Worm (Caenorhabditis elegans): ENCODE results near the gene tdc-1.

The tdc-1 gene

DNA sequence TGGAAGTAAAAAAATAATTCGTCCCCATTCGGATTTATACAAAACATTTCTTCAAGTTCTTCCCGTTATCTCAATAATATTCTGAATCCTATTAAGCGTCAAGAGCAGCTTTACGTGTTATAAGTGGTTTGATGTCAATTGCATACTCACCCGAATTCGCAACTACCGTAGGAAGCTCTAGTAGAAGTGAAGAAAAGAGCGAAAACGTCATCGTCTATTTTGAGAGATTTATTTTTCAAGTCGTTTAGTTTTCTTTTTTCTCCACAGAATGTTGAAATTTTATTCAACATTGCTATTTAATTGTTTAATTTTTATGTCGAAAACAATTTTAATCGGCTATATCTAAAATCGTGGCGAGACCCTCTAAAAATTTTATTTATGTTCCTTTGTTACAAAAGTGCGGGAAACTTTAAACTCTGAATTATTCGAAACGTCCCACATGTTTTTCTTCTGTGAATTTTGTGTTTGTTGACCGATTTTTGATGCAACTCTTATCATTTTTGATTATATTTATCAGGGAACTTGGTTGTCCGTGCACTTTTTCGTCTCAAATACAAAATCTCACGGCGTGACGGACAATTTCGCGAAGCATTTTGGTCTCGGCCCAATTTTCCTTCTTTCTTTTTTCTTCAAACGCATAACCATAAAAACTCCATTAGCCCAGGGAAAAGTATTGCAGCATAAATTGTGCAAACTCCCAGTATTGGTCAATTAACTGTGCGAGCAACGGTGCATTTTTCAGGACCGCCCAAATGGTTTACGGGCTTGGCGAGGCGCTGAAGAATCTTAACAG is at the start of gene tdc-1:
TSS of gene tdc-1 (plus strand) at position 743 of the 793 bp plus-strand sequence.
- no peak for TF ChIP-seq egl-27 (tag; optimal IDR thresholded peaks at IDR 0.05)
- no peak for TF ChIP-seq nhr-43 (tag; optimal IDR thresholded peaks at IDR 0.05; ENCODE audit: poor library complexity, severe bottlenecking)
- no peak for TF ChIP-seq ZK546.5 (tag; optimal IDR thresholded peaks at IDR 0.05)
- TF ChIP-seq nhr-67 (tag; optimal IDR thresholded peaks at IDR 0.05): no peak
- no peak for TF ChIP-seq unc-39 (tag; optimal IDR thresholded peaks at IDR 0.05)
- no peak for TF ChIP-seq mml-1 (tag; optimal IDR thresholded peaks at IDR 0.05)
- no peak for TF ChIP-seq elt-1 (tag; optimal IDR thresholded peaks at IDR 0.05)
- TF ChIP-seq ceh-16 (tag; optimal IDR thresholded peaks at IDR 0.05): no peak
- no peak for TF ChIP-seq mdl-1 (tag; optimal IDR thresholded peaks at IDR 0.05)
- no peak for TF ChIP-seq R02D3.7 (tag; optimal IDR thresholded peaks at IDR 0.05)
- TF ChIP-seq elt-2 (tag; optimal IDR thresholded peaks at IDR 0.05): no peak

DNA sequence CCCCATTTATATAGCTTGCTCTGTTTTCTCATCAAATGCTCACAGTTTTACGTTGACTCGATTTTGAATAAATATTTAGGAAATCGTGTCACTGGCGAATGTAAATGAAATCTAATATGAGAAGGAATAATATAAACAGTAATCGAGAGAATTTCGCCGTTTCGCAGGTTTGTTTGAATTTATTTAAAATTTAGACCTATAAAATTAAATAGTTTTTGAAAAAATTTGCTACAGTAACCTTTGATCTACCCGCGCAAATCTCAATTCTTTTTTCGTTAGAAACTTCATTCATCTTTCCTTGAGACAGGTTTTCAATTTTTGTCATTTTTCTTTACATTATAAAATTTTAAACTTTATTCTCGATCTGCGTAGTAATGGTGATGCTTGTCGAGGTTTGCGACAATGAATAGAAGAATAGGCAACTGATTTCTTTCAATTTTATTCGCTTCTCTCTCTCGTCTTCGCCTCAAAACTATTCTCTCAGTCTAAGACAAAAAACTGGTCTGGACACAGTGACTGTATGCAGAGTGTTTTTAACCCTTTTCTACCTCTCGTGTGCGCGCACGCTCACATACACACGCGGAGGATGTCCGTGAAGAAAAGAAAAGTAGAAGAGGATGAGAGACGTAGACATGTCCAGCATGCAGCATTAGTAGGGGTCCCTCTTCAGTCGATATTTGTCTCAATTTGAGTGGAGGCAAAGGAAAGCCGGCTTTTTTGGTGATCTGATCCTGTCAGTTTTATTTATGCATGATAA is 47.9 kb upstream of the tdc-1 start, which contains the start of gene dab-1:
TSS of gene dab-1 (plus strand) at position 78 of the 757 bp plus-strand sequence.
- TF ChIP-seq nhr-23 (tag; optimal IDR thresholded peaks at IDR 0.05) (peak; percentile 40), hmg-11 (tag; optimal IDR thresholded peaks at IDR 0.05) (peak; percentile 50), ZK546.5 (tag; optimal IDR thresholded peaks at IDR 0.05) (no peak), nfya-1 (tag; optimal IDR thresholded peaks at IDR 0.05; ENCODE audit: insufficient read depth) (peak; percentile 1), pha-4 (tag; optimal IDR thresholded peaks at IDR 0.05) (peak; percentile 4), mdl-1 (tag; optimal IDR thresholded peaks at IDR 0.05) (peak; percentile 15), ama-1 (optimal IDR thresholded peaks at IDR 0.05) (peak; percentile 31), snpc-4 (tag; optimal IDR thresholded peaks at IDR 0.05) (peak; percentile 8), nhr-25 (tag; optimal IDR thresholded peaks at IDR 0.05) (peak; percentile 88), ceh-9 (tag; optimal IDR thresholded peaks at IDR 0.05) (no peak)

DNA sequence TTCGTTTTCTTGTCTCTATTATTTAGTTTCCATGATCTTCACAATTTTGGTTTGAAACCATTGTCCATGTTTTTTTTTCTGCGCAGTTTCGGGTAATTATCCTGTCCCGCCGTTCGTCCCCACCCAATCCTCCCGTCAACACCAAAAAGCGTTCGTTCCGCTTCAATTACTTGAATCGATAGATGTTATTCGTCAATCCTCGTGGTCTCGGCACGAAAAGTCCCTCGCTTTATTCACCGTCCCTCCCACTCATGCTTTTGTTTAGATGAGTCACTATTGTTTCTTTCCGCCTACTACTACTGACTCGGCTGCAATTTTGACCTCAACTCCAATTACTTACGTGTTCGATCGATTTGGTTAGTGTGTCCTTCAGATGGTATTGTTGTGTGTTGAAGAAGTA is 47.0 kb upstream of the tdc-1 start:
- TF ChIP-seq nhr-25 (tag; optimal IDR thresholded peaks at IDR 0.05): peak; percentile 43
- no peak for TF ChIP-seq fkh-10 (GFP tag; optimal IDR thresholded peaks at IDR 0.05)

DNA sequence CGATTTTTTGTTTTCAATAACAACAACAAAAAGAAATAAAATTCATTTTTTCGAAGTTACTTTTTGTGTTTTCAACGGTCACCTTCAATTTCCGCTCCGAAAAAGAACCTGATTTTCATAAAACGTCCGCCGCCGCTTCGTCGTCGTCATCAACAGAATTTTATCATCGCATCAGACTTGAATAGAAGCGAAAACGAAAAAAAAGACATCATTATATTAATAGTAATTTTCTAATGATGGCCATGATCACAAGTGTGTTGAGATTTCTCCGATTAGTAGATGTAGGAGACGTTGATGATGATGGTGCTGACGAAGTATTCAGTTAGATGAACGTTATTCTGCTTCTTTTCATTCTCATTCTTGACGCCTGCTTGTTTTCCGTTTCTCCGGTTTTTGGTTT is 46.5 kb upstream of the tdc-1 start:
- TF ChIP-seq nhr-25 (tag; optimal IDR thresholded peaks at IDR 0.05): no peak
- TF ChIP-seq aly-2 (tag; optimal IDR thresholded peaks at IDR 0.05): no peak
- TF ChIP-seq fkh-2 (tag; optimal IDR thresholded peaks at IDR 0.05): no peak
- no peak for TF ChIP-seq mml-1 (tag; optimal IDR thresholded peaks at IDR 0.05)
- TF ChIP-seq fkh-10 (GFP tag; optimal IDR thresholded peaks at IDR 0.05): no peak
- TF ChIP-seq ama-1 (optimal IDR thresholded peaks at IDR 0.05): no peak
- TF ChIP-seq nhr-77 (tag; optimal IDR thresholded peaks at IDR 0.05): no peak
- TF ChIP-seq lin-39 (tag; optimal IDR thresholded peaks at IDR 0.05): no peak
- TF ChIP-seq ZK546.5 (tag; optimal IDR thresholded peaks at IDR 0.05): no peak
- TF ChIP-seq nhr-23 (tag; optimal IDR thresholded peaks at IDR 0.05): no peak
- no peak for TF ChIP-seq nhr-28 (tag; optimal IDR thresholded peaks at IDR 0.05)
- no peak for TF ChIP-seq ceh-9 (tag; optimal IDR thresholded peaks at IDR 0.05)
- TF ChIP-seq elt-1 (tag; optimal IDR thresholded peaks at IDR 0.05): no peak
- TF ChIP-seq fos-1 (tag; optimal IDR thresholded peaks at IDR 0.05): no peak
- TF ChIP-seq nhr-67 (tag; optimal IDR thresholded peaks at IDR 0.05): no peak
- no peak for TF ChIP-seq nhr-237 (tag; optimal IDR thresholded peaks at IDR 0.05)
- no peak for TF ChIP-seq sea-2 (GFP tag; optimal IDR thresholded peaks at IDR 0.05)
- TF ChIP-seq ceh-82 (tag; optimal IDR thresholded peaks at IDR 0.05): no peak
- no peak for TF ChIP-seq ceh-16 (tag; optimal IDR thresholded peaks at IDR 0.05)
- TF ChIP-seq tbx-2 (tag; optimal IDR thresholded peaks at IDR 0.05): no peak

DNA sequence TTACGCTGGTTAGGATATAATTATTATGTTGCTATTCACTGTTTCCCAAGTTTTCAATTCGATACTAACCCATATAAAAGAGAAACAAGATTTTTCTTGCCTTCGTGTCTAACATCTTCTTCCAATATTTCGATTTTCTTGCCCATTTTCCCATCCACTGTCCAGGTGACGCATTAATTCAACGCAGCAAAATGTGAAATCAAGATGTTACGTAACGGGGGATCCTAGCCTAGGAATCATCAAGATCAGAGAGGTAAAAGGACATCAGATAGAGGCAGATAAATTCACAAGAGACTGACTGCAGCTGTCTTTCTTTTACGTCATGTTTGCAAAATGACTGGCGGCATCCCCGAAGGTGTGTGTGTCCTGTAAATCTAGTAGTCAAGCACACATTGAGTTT is 45.8 kb upstream of the tdc-1 start:
- no peak for TF ChIP-seq ceh-28 (tag; optimal IDR thresholded peaks at IDR 0.05)
- no peak for TF ChIP-seq lsy-12 (tag; optimal IDR thresholded peaks at IDR 0.05)
- no peak for TF ChIP-seq fkh-2 (tag; optimal IDR thresholded peaks at IDR 0.05)
- no peak for TF ChIP-seq ceh-82 (tag; optimal IDR thresholded peaks at IDR 0.05)
- TF ChIP-seq nhr-23 (tag; optimal IDR thresholded peaks at IDR 0.05): peak; percentile 54
- no peak for TF ChIP-seq hmg-11 (tag; optimal IDR thresholded peaks at IDR 0.05)
- no peak for TF ChIP-seq zag-1 (tag; optimal IDR thresholded peaks at IDR 0.05)
- no peak for TF ChIP-seq nhr-28 (tag; optimal IDR thresholded peaks at IDR 0.05)
- no peak for TF ChIP-seq nhr-12 (tag; optimal IDR thresholded peaks at IDR 0.05)
- TF ChIP-seq snpc-4 (tag; optimal IDR thresholded peaks at IDR 0.05): no peak
- TF ChIP-seq fkh-10 (GFP tag; optimal IDR thresholded peaks at IDR 0.05): no peak
- no peak for TF ChIP-seq nhr-11 (tag; optimal IDR thresholded peaks at IDR 0.05)
- no peak for TF ChIP-seq nhr-76 (tag; optimal IDR thresholded peaks at IDR 0.05)
- TF ChIP-seq ceh-16 (tag; optimal IDR thresholded peaks at IDR 0.05): no peak
- no peak for TF ChIP-seq ceh-9 (tag; optimal IDR thresholded peaks at IDR 0.05)
- TF ChIP-seq lin-39 (tag; optimal IDR thresholded peaks at IDR 0.05): no peak
- no peak for TF ChIP-seq egl-27 (tag; optimal IDR thresholded peaks at IDR 0.05)
- no peak for TF ChIP-seq ama-1 (optimal IDR thresholded peaks at IDR 0.05)
- TF ChIP-seq ZK546.5 (tag; optimal IDR thresholded peaks at IDR 0.05): no peak
- peak; percentile 44 for TF ChIP-seq elt-1 (tag; optimal IDR thresholded peaks at IDR 0.05)
- no peak for TF ChIP-seq egl-5 (tag; optimal IDR thresholded peaks at IDR 0.05)
- TF ChIP-seq nhr-237 (tag; optimal IDR thresholded peaks at IDR 0.05): no peak
- TF ChIP-seq nhr-43 (tag; optimal IDR thresholded peaks at IDR 0.05; ENCODE audit: poor library complexity, severe bottlenecking): peak; percentile 7
- no peak for TF ChIP-seq eor-1 (tag; optimal IDR thresholded peaks at IDR 0.05)
- no peak for TF ChIP-seq ztf-11 (tag; optimal IDR thresholded peaks at IDR 0.05)
- TF ChIP-seq fos-1 (tag; optimal IDR thresholded peaks at IDR 0.05): no peak
